Fruit fly (Drosophila melanogaster) whole organism, embryonic: ENCODE measurements around the gene Smvt.

Experiments
- Asciz ChIP-seq: fragments of 200-800 bp; sonication (Bioruptor generic); optimal IDR thresholded peaks from 2 replicates; lab custom pipeline; 2017; ENCODE audit warnings: missing biosample characterization, mild to moderate bottlenecking, missing genetic modification characterization, missing genetic modification reagents
- Awh ChIP-seq: fragments of 200-800 bp; sonication (Bioruptor generic); IDR thresholded peaks from 2 replicates; pipeline ENCODE4, ENCODE4 v1.3.6; 2022; ENCODE audit warnings: missing biosample characterization, missing genetic modification characterization
- BEAF-32 ChIP-seq: fragments of 200-800 bp; sonication (Bioruptor generic); optimal IDR thresholded peaks from 3 replicates; lab custom pipeline; 2017; ENCODE audit warnings: missing biosample characterization, missing genetic modification characterization, mild to moderate bottlenecking, moderate library complexity, missing genetic modification reagents
- Bgb ChIP-seq: fragments of 200-800 bp; sonication (Bioruptor generic); IDR thresholded peaks from 2 replicates; pipeline ENCODE4 v1.3.6; 2022; ENCODE audit warnings: missing biosample characterization, missing genetic modification characterization; ENCODE audit not compliant: partially characterized antibody
- CG10147 ChIP-seq: fragments of 200-800 bp; sonication (Bioruptor generic); optimal IDR thresholded peaks from 2 replicates; lab custom pipeline; 2019; ENCODE audit warnings: missing biosample characterization, mild to moderate bottlenecking, missing genetic modification characterization, moderate library complexity
- CG11696 ChIP-seq: fragments of 200-800 bp; sonication (Bioruptor generic); IDR thresholded peaks from 2 replicates; pipeline ENCODE4 v1.3.6; 2022; ENCODE audit warnings: missing biosample characterization, missing genetic modification characterization
- CG12071 ChIP-seq: fragments of 200-800 bp; sonication (Bioruptor generic); optimal IDR thresholded peaks from 3 replicates; lab custom pipeline; 2018; ENCODE audit warnings: missing biosample characterization, mild to moderate bottlenecking, missing genetic modification characterization
- CG12744 ChIP-seq: fragments of 200-800 bp; sonication (Bioruptor generic); optimal IDR thresholded peaks from 2 replicates; lab custom pipeline; 2016; ENCODE audit warnings: missing biosample characterization, missing genetic modification characterization
- CG12769 ChIP-seq: fragments of 200-800 bp; sonication (Bioruptor generic); optimal IDR thresholded peaks from 2 replicates; lab custom pipeline; 2019; ENCODE audit warnings: missing biosample characterization, mild to moderate bottlenecking, missing genetic modification characterization, moderate library complexity
- CG14050 ChIP-seq: fragments of 200-800 bp; sonication (Bioruptor generic); IDR thresholded peaks from 3 replicates; pipeline ENCODE4 v1.3.6; 2022; ENCODE audit warnings: missing biosample characterization, missing genetic modification characterization
- CG14667 ChIP-seq: fragments of 200-800 bp; sonication (Bioruptor generic); IDR thresholded peaks from 2 replicates; pipeline ENCODE4 v1.3.6; 2022; ENCODE audit warnings: missing biosample characterization, missing genetic modification characterization
- CG15601 ChIP-seq: fragments of 200-800 bp; sonication (Bioruptor generic); optimal IDR thresholded peaks from 3 replicates; lab custom pipeline; 2019; ENCODE audit warnings: missing biosample characterization, mild to moderate bottlenecking, missing genetic modification characterization, moderate library complexity
- CG17359 ChIP-seq: fragments of 200-800 bp; sonication (Bioruptor generic); optimal IDR thresholded peaks from 3 replicates; lab custom pipeline; 2018; ENCODE audit warnings: missing biosample characterization, mild to moderate bottlenecking, missing genetic modification characterization, moderate library complexity
- CG18262 ChIP-seq: fragments of 200-800 bp; optimal IDR thresholded peaks from 3 replicates; lab custom pipeline; 2019; ENCODE audit warnings: missing biosample characterization, mild to moderate bottlenecking, missing genetic modification characterization, moderate library complexity
- CG18764 ChIP-seq: fragments of 200-800 bp; sonication (Bioruptor generic); optimal IDR thresholded peaks from 3 replicates; lab custom pipeline; 2016; ENCODE audit warnings: missing biosample characterization, missing genetic modification characterization
- CG32532 ChIP-seq: fragments of 200-800 bp; sonication (Bioruptor generic); IDR thresholded peaks from 2 replicates; pipeline ENCODE4 v1.3.6; 2022; ENCODE audit warnings: missing biosample characterization, missing genetic modification characterization
- CG3726 ChIP-seq: fragments of 200-800 bp; sonication (Bioruptor generic); IDR thresholded peaks from 3 replicates; pipeline ENCODE4, ENCODE4 v1.3.6; 2022; ENCODE audit warnings: missing biosample characterization, missing genetic modification characterization
- CG6689 ChIP-seq: fragments of 200-800 bp; sonication (Bioruptor generic); IDR thresholded peaks from 2 replicates; pipeline ENCODE4 v1.3.6; 2022; ENCODE audit warnings: missing biosample characterization, missing genetic modification characterization
- CG7357 ChIP-seq: fragments of 200-800 bp; sonication (Bioruptor generic); IDR thresholded peaks from 3 replicates; pipeline ENCODE4 v1.3.6; 2022; ENCODE audit warnings: missing biosample characterization, missing genetic modification characterization
- CG8089 ChIP-seq: fragments of 200-800 bp; sonication (Bioruptor generic); optimal IDR thresholded peaks from 3 replicates; lab custom pipeline; 2016; ENCODE audit warnings: missing biosample characterization, missing genetic modification characterization
- CG8388 ChIP-seq: fragments of 200-800 bp; sonication (Bioruptor generic); optimal IDR thresholded peaks from 2 replicates; lab custom pipeline; 2019; ENCODE audit warnings: missing biosample characterization, mild to moderate bottlenecking, missing genetic modification characterization, moderate library complexity
- CG9932 ChIP-seq: fragments of 200-800 bp; sonication (Bioruptor generic); IDR thresholded peaks from 2 replicates; pipeline ENCODE4 v1.3.6; 2022; ENCODE audit warnings: missing biosample characterization, missing genetic modification characterization
- CoRest ChIP-seq: fragments of 200-800 bp; sonication (Bioruptor generic); optimal IDR thresholded peaks from 3 replicates; lab custom pipeline; 2018; ENCODE audit warnings: missing biosample characterization, mild to moderate bottlenecking, missing genetic modification characterization, moderate library complexity
- Dad ChIP-seq: fragments of 200-800 bp; sonication (Bioruptor generic); optimal IDR thresholded peaks from 3 replicates; lab custom pipeline; 2016; ENCODE audit warnings: missing biosample characterization, missing genetic modification characterization
- ERR ChIP-seq: fragments of 200-800 bp; sonication (Bioruptor generic); optimal IDR thresholded peaks from 2 replicates; lab custom pipeline; 2016; ENCODE audit warnings: missing biosample characterization, missing genetic modification characterization
- HLH4C ChIP-seq: fragments of 200-800 bp; sonication (Bioruptor generic); IDR thresholded peaks from 3 replicates; pipeline ENCODE4 v1.3.6; 2022; ENCODE audit warnings: missing biosample characterization, missing genetic modification characterization; ENCODE audit not compliant: partially characterized antibody
- Hmr ChIP-seq: fragments of 200-800 bp; sonication (Bioruptor generic); optimal IDR thresholded peaks from 3 replicates; lab custom pipeline; 2017; ENCODE audit warnings: mild to moderate bottlenecking, missing biosample characterization, missing genetic modification reagents, missing genetic modification characterization
- Hr3 ChIP-seq: fragments of 200-800 bp; sonication (Bioruptor generic); optimal IDR thresholded peaks from 3 replicates; lab custom pipeline; 2016; ENCODE audit warnings: missing biosample characterization, missing genetic modification characterization
- Mrtf ChIP-seq: fragments of 200-800 bp; sonication (Bioruptor generic); IDR thresholded peaks from 3 replicates; pipeline ENCODE4 v1.3.6; 2022; ENCODE audit warnings: missing biosample characterization, missing genetic modification characterization
- Nf-YB ChIP-seq: fragments of 200-800 bp; sonication (Bioruptor generic); optimal IDR thresholded peaks from 3 replicates; lab custom pipeline; 2019; ENCODE audit warnings: missing biosample characterization, mild to moderate bottlenecking, missing genetic modification characterization, moderate library complexity
- ash1 ChIP-seq: fragments of 200-800 bp; sonication (Bioruptor generic); optimal IDR thresholded peaks from 2 replicates; lab custom pipeline; 2018; ENCODE audit warnings: missing biosample characterization, mild to moderate bottlenecking, missing genetic modification characterization
- chinmo ChIP-seq: fragments of 200-800 bp; sonication (Bioruptor generic); IDR thresholded peaks from 4 replicates; pipeline ENCODE4 v1.3.6; 2022; ENCODE audit warnings: missing biosample characterization, missing genetic modification characterization; ENCODE audit not compliant: partially characterized antibody
- dan ChIP-seq: fragments of 200-800 bp; sonication (Bioruptor generic); IDR thresholded peaks from 2 replicates; pipeline ENCODE4 v1.3.6; 2022; ENCODE audit warnings: missing biosample characterization, missing genetic modification characterization
- danr ChIP-seq: fragments of 200-800 bp; sonication (Bioruptor generic); IDR thresholded peaks from 2 replicates; pipeline ENCODE4 v1.3.6; 2022; ENCODE audit warnings: missing biosample characterization, missing genetic modification characterization
- fd3F ChIP-seq: fragments of 200-800 bp; sonication (Bioruptor generic); optimal IDR thresholded peaks from 2 replicates; lab custom pipeline; 2018; ENCODE audit warnings: missing biosample characterization, mild to moderate bottlenecking, missing genetic modification characterization, moderate library complexity
- grn ChIP-seq: fragments of 200-800 bp; sonication (Bioruptor generic); optimal IDR thresholded peaks from 3 replicates; lab custom pipeline; 2017; ENCODE audit warnings: missing biosample characterization, missing genetic modification characterization
- gt ChIP-seq: fragments of 200-800 bp; sonication (Bioruptor generic); IDR thresholded peaks from 2 replicates; pipeline ENCODE4 v1.3.6; 2022; ENCODE audit warnings: missing biosample characterization, missing genetic modification characterization
- klu ChIP-seq: fragments of 200-800 bp; sonication (Bioruptor generic); IDR thresholded peaks from 2 replicates; pipeline ENCODE4 v1.3.6; 2022; ENCODE audit warnings: missing biosample characterization, missing genetic modification characterization
- knrl ChIP-seq: fragments of 200-800 bp; sonication (Bioruptor generic); IDR thresholded peaks from 3 replicates; pipeline ENCODE4 v1.3.6; 2022; ENCODE audit warnings: missing biosample characterization, missing genetic modification characterization; ENCODE audit not compliant: partially characterized antibody
- mld ChIP-seq: fragments of 200-800 bp; sonication (Bioruptor generic); IDR thresholded peaks from 3 replicates; pipeline ENCODE4 v1.3.6; 2022; ENCODE audit warnings: missing biosample characterization, missing genetic modification characterization; ENCODE audit not compliant: partially characterized antibody
- nmo ChIP-seq: fragments of 200-800 bp; sonication (Bioruptor generic); optimal IDR thresholded peaks from 2 replicates; lab custom pipeline; 2018; ENCODE audit warnings: missing biosample characterization, mild to moderate bottlenecking, missing genetic modification characterization, moderate library complexity
- pb ChIP-seq: fragments of 200-800 bp; sonication (Bioruptor generic); optimal IDR thresholded peaks from 3 replicates; lab custom pipeline; 2016; ENCODE audit warnings: missing biosample characterization, missing genetic modification characterization
- rib ChIP-seq: fragments of 200-800 bp; sonication (Bioruptor generic); IDR thresholded peaks from 2 replicates; pipeline ENCODE4 v1.3.6; 2022; ENCODE audit warnings: missing biosample characterization, missing genetic modification characterization
- sens ChIP-seq: fragments of 200-800 bp; sonication (Bioruptor generic); peaks from one replicate; lab custom pipeline; 2016; ENCODE audit warnings: missing biosample characterization, missing genetic modification characterization
- sens-2 ChIP-seq: fragments of 200-800 bp; sonication (Bioruptor generic); IDR thresholded peaks from 2 replicates; pipeline ENCODE4 v1.3.6; 2022; ENCODE audit warnings: missing biosample characterization, missing genetic modification characterization
- sima ChIP-seq: fragments of 200-800 bp; sonication (Bioruptor generic); optimal IDR thresholded peaks from 2 replicates; lab custom pipeline; 2016; ENCODE audit warnings: missing biosample characterization, missing genetic modification characterization
- tin ChIP-seq: fragments of 200-800 bp; sonication (Bioruptor generic); optimal IDR thresholded peaks from 3 replicates; lab custom pipeline; 2016; ENCODE audit warnings: missing biosample characterization, missing genetic modification characterization
- yki ChIP-seq: fragments of >200 bp; optimal IDR thresholded peaks from 3 replicates; lab custom pipeline; 2018
- zfh2 ChIP-seq: fragments of 200-800 bp; sonication (Bioruptor generic); optimal IDR thresholded peaks from 2 replicates; lab custom pipeline; 2016; ENCODE audit warnings: missing biosample characterization, missing genetic modification characterization

Smvt gene

DNA sequence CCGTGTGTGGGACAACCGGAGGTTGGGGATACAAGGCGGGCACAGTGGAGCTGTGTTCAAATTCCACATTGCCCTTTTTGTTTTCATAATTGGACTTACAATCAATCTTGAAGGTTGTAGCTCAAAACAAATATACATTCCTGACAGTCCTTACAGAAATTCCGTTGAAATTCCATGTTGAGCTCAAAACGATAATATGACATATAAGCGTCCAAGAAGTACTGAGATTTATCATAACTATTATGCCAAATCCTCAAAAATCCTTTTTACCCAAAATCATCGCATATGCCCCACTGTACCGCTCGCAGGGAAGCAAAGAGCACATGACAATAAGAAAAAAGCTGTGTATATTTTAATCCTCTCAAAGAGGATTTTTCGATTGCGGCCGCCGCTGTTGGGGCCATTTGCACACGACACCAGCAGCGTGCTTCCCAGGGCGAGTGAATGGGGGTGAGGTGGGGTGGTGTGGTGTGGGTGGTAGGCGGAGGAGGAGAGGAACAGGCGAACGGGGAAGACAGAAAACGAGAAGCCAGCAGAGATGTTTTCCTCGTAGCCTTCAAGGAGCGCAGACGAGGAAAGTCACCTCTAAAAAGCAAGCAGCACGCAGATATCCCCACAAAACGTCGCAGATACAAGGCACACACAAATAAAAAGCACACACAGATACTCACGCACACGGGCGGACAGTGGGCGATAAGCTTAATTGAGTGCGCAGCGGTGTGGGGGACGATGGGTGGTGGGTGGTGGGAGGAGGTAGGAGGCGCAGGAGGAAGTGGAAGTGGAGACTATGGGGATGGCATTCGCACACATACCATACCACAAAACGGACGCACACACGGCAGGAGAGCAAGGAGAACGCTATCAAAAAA lies 43.8 kb downstream of the Smvt start (continued):
- no peak for TF ChIP-seq sens-2 (GFP tag; lab: Robert Waterston, UW)
- TF ChIP-seq gt = no peak
- peak; percentile 12 for TF ChIP-seq tin (GFP tag; lab: Kevin White, UChicago)
- TF ChIP-seq sens = peak; percentile 85
- no peak for TF ChIP-seq yki (lab: Kevin White, UChicago)
- no peak for TF ChIP-seq Awh
- TF ChIP-seq CG18764 (GFP tag; lab: Kevin White, UChicago) = peak; percentile 43
- TF ChIP-seq knrl (GFP tag; lab: Robert Waterston, UW) = no peak
- peak; percentile 53 for TF ChIP-seq CG32532
- peak; percentile 57 for TF ChIP-seq zfh2 (GFP tag; lab: Kevin White, UChicago)
- TF ChIP-seq CG12071 (GFP tag; lab: Kevin White, UChicago) = peak; percentile 47
- TF ChIP-seq ash1 (GFP tag; lab: Kevin White, UChicago) = no peak
- TF ChIP-seq chinmo (GFP tag; lab: Robert Waterston, UW) = 0 out of 4 replicates have a peak, but pooled peaks have one; percentile 40
- TF ChIP-seq CG14050 (GFP tag; lab: Robert Waterston, UW) = peak; percentile 52; the same call in 1 of the 3 replicates
- peak; percentile 43 for TF ChIP-seq CG8388
- peak; percentile 63 for TF ChIP-seq ERR (GFP tag; lab: Kevin White, UChicago)
- TF ChIP-seq CG6689 (GFP tag; lab: Robert Waterston, UW) = peak; percentile 53; the same call in 1 of the 2 replicates
- TF ChIP-seq dan (GFP tag; lab: Robert Waterston, UW) = no peak
- no peak for TF ChIP-seq sima (GFP tag; lab: Kevin White, UChicago)
- TF ChIP-seq fd3F (GFP tag; lab: Kevin White, UChicago) = peak; percentile 56
- no peak for TF ChIP-seq HLH4C (GFP tag; lab: Robert Waterston, UW)
- TF ChIP-seq klu = no peak
- TF ChIP-seq CG3726 (GFP tag; lab: Robert Waterston, UW) = no peak
- TF ChIP-seq grn (GFP tag; lab: Kevin White, UChicago) = no peak
- TF ChIP-seq Dad (GFP tag; lab: Kevin White, UChicago) = peak; percentile 39
- TF ChIP-seq CG12769 (tag; lab: Kevin White, UChicago) = peak; percentile 62
- TF ChIP-seq danr = no peak
- TF ChIP-seq CoRest (tag; lab: Kevin White, UChicago) = peak; percentile 74
- peak; percentile 52 for TF ChIP-seq pb (GFP tag; lab: Kevin White, UChicago)
- TF ChIP-seq CG9932 (GFP tag; lab: Robert Waterston, UW) = peak; percentile 59
- TF ChIP-seq BEAF-32 = no peak
- peak; percentile 58 for TF ChIP-seq CG18262 (tag; lab: Kevin White, UChicago)
- peak; percentile 2 for TF ChIP-seq CG15601 (tag; lab: Kevin White, UChicago)
- TF ChIP-seq Hmr (GFP tag; lab: Kevin White, UChicago) = peak; percentile 78
- TF ChIP-seq mld = no peak
- peak; percentile 35; the same call in 1 of the 2 replicates for TF ChIP-seq CG14667 (GFP tag; lab: Robert Waterston, UW)
- TF ChIP-seq Hr3 (GFP tag; lab: Kevin White, UChicago) = peak; percentile 6
- 0 out of 2 replicates have a peak, but pooled peaks have one; percentile 30 for TF ChIP-seq CG11696 (GFP tag; lab: Robert Waterston, UW)
- TF ChIP-seq Bgb (GFP tag; lab: Robert Waterston, UW) = peak; percentile 17; the same call in 1 of the 2 replicates
- TF ChIP-seq Asciz (GFP tag; lab: Kevin White, UChicago) = no peak
- peak; percentile 42 for TF ChIP-seq CG17359 (tag; lab: Kevin White, UChicago)
- TF ChIP-seq CG8089 (GFP tag; lab: Kevin White, UChicago) = peak; percentile 41
- TF ChIP-seq nmo (GFP tag; lab: Kevin White, UChicago) = peak; percentile 68
- TF ChIP-seq CG7357 (GFP tag; lab: Robert Waterston, UW) = peak; percentile 54; the same call in 2 of the 3 replicates
- no peak; the same call in 2 of the 3 replicates for TF ChIP-seq Mrtf (GFP tag; lab: Robert Waterston, UW)
- TF ChIP-seq CG10147 (GFP tag; lab: Kevin White, UChicago) = peak; percentile 72
- peak; percentile 33 for TF ChIP-seq CG12744 (GFP tag; lab: Kevin White, UChicago)
- no peak for TF ChIP-seq rib (GFP tag; lab: Robert Waterston, UW)
- peak; percentile 37 for TF ChIP-seq Nf-YB (GFP tag; lab: Kevin White, UChicago)
